Fruit fly (Drosophila melanogaster) whole organism, embryonic: ENCODE data around the gene CatB.

ENCODE experiments used
- Abd-B ChIP-seq: fragments of 200-800 bp; sonication (Bioruptor generic); optimal IDR thresholded peaks from 2 replicates; lab custom pipeline; 2018; ENCODE audit warnings: missing biosample characterization, mild to moderate bottlenecking, missing genetic modification characterization, moderate library complexity
- Blimp-1 ChIP-seq: fragments of 200-800 bp; sonication (Bioruptor generic); optimal IDR thresholded peaks from 3 replicates; lab custom pipeline; 2018; ENCODE audit warnings: missing biosample characterization, missing genetic modification characterization, mild to moderate bottlenecking, moderate library complexity, missing genetic modification reagents
- C15 ChIP-seq: fragments of 200-800 bp; sonication (Bioruptor generic); IDR thresholded peaks from 3 replicates; pipeline ENCODE4 v1.3.6; 2022; ENCODE audit warnings: missing biosample characterization, missing genetic modification characterization
- CG10147 ChIP-seq: fragments of 200-800 bp; sonication (Bioruptor generic); optimal IDR thresholded peaks from 2 replicates; lab custom pipeline; 2019; ENCODE audit warnings: missing biosample characterization, mild to moderate bottlenecking, missing genetic modification characterization, moderate library complexity
- CG11093 ChIP-seq: fragments of 200-800 bp; sonication (Bioruptor generic); IDR thresholded peaks from 3 replicates; pipeline ENCODE4 v1.3.6; 2022; ENCODE audit warnings: missing biosample characterization, missing genetic modification characterization
- CG12155 ChIP-seq: fragments of 200-800 bp; sonication (Bioruptor generic); optimal IDR thresholded peaks from 3 replicates; lab custom pipeline; 2016; ENCODE audit warnings: missing biosample characterization, missing genetic modification characterization
- CG12219 ChIP-seq: fragments of 200-800 bp; sonication (Bioruptor generic); optimal IDR thresholded peaks from 3 replicates; lab custom pipeline; 2018; ENCODE audit warnings: missing biosample characterization, mild to moderate bottlenecking, missing genetic modification characterization
- CG14441 ChIP-seq: fragments of 200-800 bp; sonication (Bioruptor generic); IDR thresholded peaks from 2 replicates; pipeline ENCODE4 v1.3.6; 2022; ENCODE audit warnings: missing biosample characterization, missing genetic modification characterization
- CG15269 ChIP-seq: fragments of 200-800 bp; sonication (Bioruptor generic); optimal IDR thresholded peaks from 2 replicates; lab custom pipeline; 2018; ENCODE audit warnings: missing biosample characterization, mild to moderate bottlenecking, missing genetic modification characterization, moderate library complexity
- CG15479 ChIP-seq: fragments of 200-800 bp; sonication (Bioruptor generic); optimal IDR thresholded peaks from 3 replicates; lab custom pipeline; 2019; ENCODE audit warnings: missing biosample characterization, mild to moderate bottlenecking, missing genetic modification characterization, moderate library complexity
- CG17568 ChIP-seq: fragments of 200-800 bp; sonication (Bioruptor generic); optimal IDR thresholded peaks from 2 replicates; lab custom pipeline; 2018; ENCODE audit warnings: missing biosample characterization, mild to moderate bottlenecking, missing genetic modification characterization, moderate library complexity
- CG18011 ChIP-seq: fragments of 200-800 bp; sonication (Bioruptor generic); optimal IDR thresholded peaks from 2 replicates; lab custom pipeline; 2017; ENCODE audit warnings: missing biosample characterization, missing genetic modification characterization, mild to moderate bottlenecking, moderate library complexity, missing genotype
- CG2678 ChIP-seq: fragments of 200-800 bp; sonication (Bioruptor generic); optimal IDR thresholded peaks from 3 replicates; lab custom pipeline; 2019; ENCODE audit warnings: missing biosample characterization, mild to moderate bottlenecking, missing genetic modification characterization, moderate library complexity
- CG2889 ChIP-seq: fragments of 200-800 bp; sonication (Bioruptor generic); IDR thresholded peaks from 3 replicates; pipeline ENCODE4 v1.3.6; 2022; ENCODE audit warnings: missing biosample characterization, missing genetic modification characterization
- CG32772 ChIP-seq: fragments of 200-800 bp; sonication (Bioruptor generic); IDR thresholded peaks from 2 replicates; pipeline ENCODE4 v1.3.6; 2022; ENCODE audit warnings: missing biosample characterization, missing genetic modification characterization
- CG4282 ChIP-seq: fragments of 200-800 bp; sonication (Bioruptor generic); optimal IDR thresholded peaks from 2 replicates; lab custom pipeline; 2016; ENCODE audit warnings: missing biosample characterization, missing genetic modification characterization
- CG4360 ChIP-seq: fragments of 200-800 bp; sonication (Bioruptor generic); IDR thresholded peaks from 2 replicates; pipeline ENCODE4 v1.3.6; 2022; ENCODE audit warnings: missing biosample characterization, missing genetic modification characterization
- CG4404 ChIP-seq: fragments of 200-800 bp; sonication (Bioruptor generic); IDR thresholded peaks from 2 replicates; pipeline ENCODE4 v1.3.6; 2022; ENCODE audit warnings: missing biosample characterization, missing genetic modification characterization
- CTCF ChIP-seq: fragments of 200-800 bp; sonication (Bioruptor generic); optimal IDR thresholded peaks from 2 replicates; lab custom pipeline; 2017; ENCODE audit warnings: missing biosample characterization, mild to moderate bottlenecking, missing genetic modification characterization, moderate library complexity
- Dip2 ChIP-seq: fragments of 200-800 bp; sonication (Bioruptor generic); IDR thresholded peaks from 2 replicates; pipeline ENCODE4 v1.3.6; 2022; ENCODE audit warnings: missing biosample characterization, missing genetic modification characterization
- H2.0 ChIP-seq: fragments of 200-800 bp; sonication (Bioruptor generic); IDR thresholded peaks from 2 replicates; pipeline ENCODE4 v1.3.6; 2022; ENCODE audit warnings: missing biosample characterization, missing genetic modification characterization
- Jarid2 ChIP-seq: fragments of 200-800 bp; sonication (Bioruptor generic); optimal IDR thresholded peaks from 3 replicates; lab custom pipeline; 2017; ENCODE audit warnings: mild to moderate bottlenecking, missing biosample characterization, missing genetic modification reagents, missing genetic modification characterization
- Kr ChIP-seq: fragments of 200-800 bp; sonication (Bioruptor generic); optimal IDR thresholded peaks from 2 replicates; lab custom pipeline; 2017; ENCODE audit warnings: missing biosample characterization, mild to moderate bottlenecking, missing genetic modification characterization
- Max ChIP-seq: fragments of 200-800 bp; sonication (Bioruptor generic); optimal IDR thresholded peaks from 2 replicates; lab custom pipeline; 2016; ENCODE audit warnings: missing biosample characterization, mild to moderate bottlenecking, missing genetic modification characterization
- NC2β ChIP-seq: fragments of 200-800 bp; sonication (Bioruptor generic); optimal IDR thresholded peaks from 2 replicates; lab custom pipeline; 2016; ENCODE audit warnings: missing biosample characterization, missing genetic modification characterization
- NFAT ChIP-seq: fragments of 200-800 bp; sonication (Bioruptor generic); IDR thresholded peaks from 2 replicates; pipeline ENCODE4 v1.3.6; 2022; ENCODE audit warnings: missing biosample characterization, missing genetic modification characterization
- Neu2 ChIP-seq: fragments of 200-800 bp; sonication (Bioruptor generic); optimal IDR thresholded peaks from 3 replicates; lab custom pipeline; 2016; ENCODE audit warnings: missing biosample characterization, missing genetic modification characterization, borderline replicate concordance
- Ravus ChIP-seq: fragments of 200-800 bp; sonication (Bioruptor generic); IDR thresholded peaks from 2 replicates; pipeline ENCODE4 v1.3.6; 2022; ENCODE audit warnings: missing biosample characterization, missing genetic modification characterization
- Rfx ChIP-seq: fragments of 200-800 bp; sonication (Bioruptor generic); IDR thresholded peaks from 2 replicates; pipeline ENCODE4 v1.3.6; 2022; ENCODE audit warnings: missing biosample characterization, missing genetic modification characterization
- Trl ChIP-seq, 3 experiments: fragments of >200 bp in 2 of 3; fragments of 200-800 bp in 1 of 3; sonication (Bioruptor generic) in 1 of 3; optimal IDR thresholded peaks; 2 replicates in 1 of 3; 3 replicates in 2 of 3; lab custom pipeline; 2016 to 2017; ENCODE audit warnings: missing biosample characterization in 1 of 3, missing genetic modification characterization in 1 of 3
- aop ChIP-seq: fragments of 200-800 bp; sonication (Bioruptor generic); IDR thresholded peaks from 2 replicates; pipeline ENCODE4 v1.3.6; 2022; ENCODE audit warnings: missing biosample characterization, missing genetic modification characterization
- ash1 ChIP-seq: fragments of 200-800 bp; sonication (Bioruptor generic); optimal IDR thresholded peaks from 2 replicates; lab custom pipeline; 2018; ENCODE audit warnings: missing biosample characterization, mild to moderate bottlenecking, missing genetic modification characterization
- ato ChIP-seq: fragments of 200-800 bp; sonication (Bioruptor generic); IDR thresholded peaks from 2 replicates; pipeline ENCODE4 v1.3.6; 2022; ENCODE audit warnings: missing biosample characterization, missing genetic modification characterization; ENCODE audit not compliant: partially characterized antibody
- bcd ChIP-seq: fragments of 200-800 bp; sonication (Bioruptor generic); optimal IDR thresholded peaks from 2 replicates; lab custom pipeline; 2017; ENCODE audit warnings: missing biosample characterization, mild to moderate bottlenecking, missing genetic modification characterization
- bigmax ChIP-seq: fragments of 200-800 bp; sonication (Bioruptor generic); optimal IDR thresholded peaks from 2 replicates; lab custom pipeline; 2018; ENCODE audit warnings: missing biosample characterization, mild to moderate bottlenecking, missing genetic modification characterization
- bowl ChIP-seq: fragments of 200-800 bp; sonication (Bioruptor generic); IDR thresholded peaks from 2 replicates; pipeline ENCODE4 v1.3.6; 2022; ENCODE audit warnings: missing biosample characterization, missing genetic modification characterization
- cato ChIP-seq: fragments of 200-800 bp; sonication (Bioruptor generic); optimal IDR thresholded peaks from 2 replicates; lab custom pipeline; 2016; ENCODE audit warnings: missing biosample characterization, missing genetic modification characterization, borderline replicate concordance
- chinmo ChIP-seq: fragments of 200-800 bp; sonication (Bioruptor generic); IDR thresholded peaks from 4 replicates; pipeline ENCODE4 v1.3.6; 2022; ENCODE audit warnings: missing biosample characterization, missing genetic modification characterization; ENCODE audit not compliant: partially characterized antibody
- croc ChIP-seq: fragments of 200-800 bp; sonication (Bioruptor generic); conservative IDR thresholded peaks from 3 replicates; pipeline ENCODE4 v1.3.6; 2022; ENCODE audit warnings: missing biosample characterization, missing genetic modification characterization
- dimm ChIP-seq: fragments of 200-800 bp; sonication (Bioruptor generic); IDR thresholded peaks from 2 replicates; pipeline ENCODE4 v1.3.6; 2022; ENCODE audit warnings: missing biosample characterization, missing genetic modification characterization
- dmrt99B ChIP-seq: fragments of 200-800 bp; sonication (Bioruptor generic); optimal IDR thresholded peaks from 2 replicates; lab custom pipeline; 2018; ENCODE audit warnings: missing biosample characterization, mild to moderate bottlenecking, missing genetic modification characterization, moderate library complexity
- hb ChIP-seq: fragments of 200-800 bp; sonication (Bioruptor generic); IDR thresholded peaks from 3 replicates; pipeline ENCODE4 v1.3.6; 2022; ENCODE audit warnings: missing biosample characterization, missing genetic modification characterization; ENCODE audit not compliant: partially characterized antibody
- knrl ChIP-seq: fragments of 200-800 bp; sonication (Bioruptor generic); IDR thresholded peaks from 3 replicates; pipeline ENCODE4 v1.3.6; 2022; ENCODE audit warnings: missing biosample characterization, missing genetic modification characterization; ENCODE audit not compliant: partially characterized antibody
- luna ChIP-seq: fragments of 200-800 bp; sonication (Bioruptor generic); optimal IDR thresholded peaks from 2 replicates; lab custom pipeline; 2016; ENCODE audit warnings: missing biosample characterization, missing genetic modification characterization
- phol ChIP-seq: fragments of 200-800 bp; sonication (Bioruptor generic); optimal IDR thresholded peaks from 3 replicates; lab custom pipeline; 2018; ENCODE audit warnings: missing biosample characterization, mild to moderate bottlenecking, missing genetic modification characterization, moderate library complexity
- run ChIP-seq: fragments of 200-800 bp; sonication (Bioruptor generic); optimal IDR thresholded peaks from 3 replicates; lab custom pipeline; 2018; ENCODE audit warnings: missing biosample characterization, mild to moderate bottlenecking, missing genetic modification characterization
- scrt ChIP-seq: fragments of 200-800 bp; sonication (Bioruptor generic); optimal IDR thresholded peaks from 2 replicates; lab custom pipeline; 2018; ENCODE audit warnings: missing biosample characterization, mild to moderate bottlenecking, missing genetic modification characterization, moderate library complexity
- slou ChIP-seq: fragments of 200-800 bp; sonication (Bioruptor generic); optimal IDR thresholded peaks from 3 replicates; lab custom pipeline; 2016; ENCODE audit warnings: missing biosample characterization, missing genetic modification characterization
- trem ChIP-seq: fragments of 200-800 bp; optimal IDR thresholded peaks from 3 replicates; lab custom pipeline; 2019; ENCODE audit warnings: missing biosample characterization, mild to moderate bottlenecking, missing genetic modification characterization, moderate library complexity
- tx ChIP-seq: fragments of 200-800 bp; sonication (Bioruptor generic); optimal IDR thresholded peaks from 2 replicates; lab custom pipeline; 2016; ENCODE audit warnings: missing biosample characterization, missing genetic modification characterization
- zfh2 ChIP-seq: fragments of 200-800 bp; sonication (Bioruptor generic); optimal IDR thresholded peaks from 2 replicates; lab custom pipeline; 2016; ENCODE audit warnings: missing biosample characterization, missing genetic modification characterization

CatB gene

DNA sequence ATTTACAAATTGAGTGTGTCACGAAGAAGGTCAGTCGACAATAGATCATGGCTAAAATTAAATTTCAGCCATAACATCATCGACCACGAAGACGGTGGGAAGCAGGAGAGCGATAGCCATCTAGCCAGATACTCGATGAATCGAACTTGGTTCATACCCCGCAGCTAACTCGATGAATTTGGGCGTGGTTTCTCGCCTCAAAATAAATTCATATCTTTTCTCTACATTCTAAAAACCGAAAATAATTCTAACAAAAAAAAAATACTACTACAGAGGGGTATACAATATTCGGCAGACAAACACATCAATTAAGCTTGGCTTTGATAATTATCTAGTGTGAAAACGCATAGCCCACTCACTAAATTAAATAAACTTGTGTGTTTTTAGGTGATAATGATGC is 27.3 kb downstream of the CatB start (continued):
- TF ChIP-seq chinmo (GFP tag; lab: Robert Waterston, UW) (peak; percentile 57; the same call in 1 of the 4 replicates), CG4282 (GFP tag; lab: Kevin White, UChicago) (no peak), aop (GFP tag; lab: Robert Waterston, UW) (no peak), ato (GFP tag; lab: Robert Waterston, UW) (no peak), CG10147 (no peak), Max (no peak), bowl (GFP tag; lab: Robert Waterston, UW) (no peak), bigmax (no peak), hb (GFP tag; lab: Robert Waterston, UW) (no peak), CG11093 (GFP tag; lab: Robert Waterston, UW) (no peak), scrt (GFP tag; lab: Kevin White, UChicago) (no peak), ash1 (no peak), Neu2 (GFP tag; lab: Kevin White, UChicago) (no peak), NFAT (GFP tag; lab: Robert Waterston, UW) (no peak), Ravus (GFP tag; lab: Robert Waterston, UW) (no peak; the same call in 1 of the 2 replicates), H2.0 (GFP tag; lab: Robert Waterston, UW) (no peak), croc (no peak), CG4404 (GFP tag; lab: Robert Waterston, UW) (no peak), CG15269 (peak; percentile 29), CG12155 (GFP tag; lab: Kevin White, UChicago) (no peak), Dip2 (GFP tag; lab: Robert Waterston, UW) (no peak), CG14441 (GFP tag; lab: Robert Waterston, UW) (peak; percentile 62; the same call in 1 of the 2 replicates), bcd (GFP tag; lab: Kevin White, UChicago) (peak; percentile 7), slou (GFP tag; lab: Kevin White, UChicago) (no peak), CG12219 (GFP tag; lab: Kevin White, UChicago) (no peak), Rfx (GFP tag; lab: Robert Waterston, UW) (peak; percentile 41; the same call in 1 of the 2 replicates), phol (tag; lab: Kevin White, UChicago) (peak; percentile 23), CG4360 (GFP tag; lab: Robert Waterston, UW) (no peak), Trl (optimal IDR thresholded peaks at IDR 0.05; lab: Kevin White, UChicago) (no peak), Trl (GFP tag; optimal IDR thresholded peaks at IDR 0.05; lab: Kevin White, UChicago) (no peak), Abd-B (peak; percentile 53), dmrt99B (peak; percentile 68), CG17568 (GFP tag; lab: Kevin White, UChicago) (no peak), cato (GFP tag; lab: Kevin White, UChicago) (no peak), dimm (GFP tag; lab: Robert Waterston, UW) (no peak), tx (no peak), knrl (GFP tag; lab: Robert Waterston, UW) (no peak), NC2β (GFP tag; lab: Kevin White, UChicago) (no peak), Jarid2 (GFP tag; lab: Kevin White, UChicago) (no peak), CG2678 (tag; lab: Kevin White, UChicago) (peak; percentile 46), zfh2 (GFP tag; lab: Kevin White, UChicago) (peak; percentile 33), CG2889 (GFP tag; lab: Robert Waterston, UW) (no peak), luna (GFP tag; lab: Kevin White, UChicago) (no peak), Blimp-1 (GFP tag; lab: Kevin White, UChicago) (peak; percentile 21), CG18011 (GFP tag; lab: Kevin White, UChicago) (no peak), CG32772 (no peak), CG15479 (GFP tag; lab: Kevin White, UChicago) (no peak), Kr (GFP tag; lab: Kevin White, UChicago) (no peak), CTCF (no peak), C15 (no peak), trem (tag; lab: Kevin White, UChicago) (no peak), run (no peak)
